Fruit fly (Drosophila melanogaster): ENCODE measurements around the gene CG8677.

dm6 chr2L:21187753-21188152, 33.4 kb upstream of the CG8677 start:
- TF ChIP-seq CG11294 (GFP tag; IDR thresholded peaks at IDR 0.05) (no peak), Ets21C (GFP tag; optimal IDR thresholded peaks at IDR 0.05) (no peak), CG11762 (GFP tag; optimal IDR thresholded peaks at IDR 0.05; ENCODE audit: insufficient read depth) (no peak), salr (GFP tag; optimal IDR thresholded peaks at IDR 0.05) (no peak), achi (GFP tag; optimal IDR thresholded peaks at IDR 0.05) (no peak), esn (GFP tag; optimal IDR thresholded peaks at IDR 0.05) (no peak), Eip78C (GFP tag) (no peak)

Measured in whole organism, prepupa.